Worm (Caenorhabditis elegans) whole organism, L1 larva: ENCODE results near the gene fbxa-10.

ENCODE experiments used
- aly-2 ChIP-seq: fragments of 150-350 bp; optimal IDR thresholded peaks from 2 replicates; lab custom pipeline; 2014; ENCODE audit warnings: missing biosample characterization, missing genetic modification characterization
- ceh-90 ChIP-seq: sonication (generic microtip); optimal IDR thresholded peaks from 2 replicates; lab custom pipeline; 2016; ENCODE audit warnings: missing genetic modification characterization, missing compliant biosample characterization
- dpl-1 ChIP-seq, 3 experiments: fragments of 150-350 bp in 2 of 3; sonication (generic microtip) in 1 of 3; optimal IDR thresholded peaks; 2 replicates each; lab custom pipeline; 2014 to 2017; ENCODE audit warnings: missing biosample characterization in 3 of 3, missing genetic modification characterization in 3 of 3, missing genetic modification reagents in 3 of 3
- elt-3 ChIP-seq, 6 experiments: fragments of 150-350 bp in 1 of 6; sonication (generic microtip); optimal IDR thresholded peaks; 2 replicates each; lab custom pipeline; 2017 to 2018; ENCODE audit warnings: missing biosample characterization in 6 of 6, missing genetic modification characterization in 6 of 6, inconsistent platforms in 1 of 6
- fkh-10 ChIP-seq: sonication (generic microtip); optimal IDR thresholded peaks from 2 replicates; lab custom pipeline; 2017; ENCODE audit warnings: missing biosample characterization, missing genetic modification reagents, missing genetic modification characterization
- hlh-17 ChIP-seq: fragments of 200-800 bp; sonication (Bioruptor generic); optimal IDR thresholded peaks from 2 replicates; lab custom pipeline; 2018; ENCODE audit warnings: missing genetic modification characterization, mild to moderate bottlenecking, missing compliant biosample characterization, moderate library complexity, borderline replicate concordance
- lin-14 ChIP-seq: fragments of 200-800 bp; sonication (Bioruptor generic); optimal IDR thresholded peaks from 2 replicates; lab custom pipeline; 2018; ENCODE audit warnings: mild to moderate bottlenecking, missing genetic modification characterization, moderate library complexity, missing compliant biosample characterization
- mef-2 ChIP-seq: fragments of 150-350 bp; optimal IDR thresholded peaks from 2 replicates; lab custom pipeline; 2014; ENCODE audit warnings: missing biosample characterization, missing genetic modification characterization
- mep-1 ChIP-seq: fragments of 150-350 bp; optimal IDR thresholded peaks from 2 replicates; lab custom pipeline; 2014; ENCODE audit warnings: missing biosample characterization, missing genetic modification characterization
- nhr-12 ChIP-seq: sonication (generic microtip); optimal IDR thresholded peaks from 2 replicates; lab custom pipeline; 2017; ENCODE audit warnings: missing biosample characterization, missing genetic modification characterization
- skn-1 ChIP-seq: fragments of 150-350 bp; optimal IDR thresholded peaks from 2 replicates; lab custom pipeline; 2014; ENCODE audit warnings: missing biosample characterization, missing genetic modification characterization
- sptf-1 ChIP-seq: fragments of 150-350 bp; optimal IDR thresholded peaks from 2 replicates; lab custom pipeline; 2014; ENCODE audit warnings: missing biosample characterization, missing genetic modification characterization
- sup-37 ChIP-seq: fragments of 200-800 bp; sonication (Bioruptor generic); optimal IDR thresholded peaks from 2 replicates; lab custom pipeline; 2018; ENCODE audit warnings: mild to moderate bottlenecking, missing genetic modification characterization, missing compliant biosample characterization
- unc-86 ChIP-seq: sonication (generic microtip); optimal IDR thresholded peaks from 2 replicates; lab custom pipeline; 2016; ENCODE audit warnings: missing genetic modification characterization, missing compliant biosample characterization

- no peak for TF ChIP-seq nhr-12 (tag; lab: Kevin White, UChicago)
- TF ChIP-seq fkh-10 = no peak
- no peak for TF ChIP-seq sptf-1
- TF ChIP-seq elt-3 (tag; optimal IDR thresholded peaks at IDR 0.05; lab: Kevin White, UChicago) = no peak
- no peak for TF ChIP-seq aly-2 (tag; lab: Kevin White, UChicago)
- TF ChIP-seq sup-37 (GFP tag; lab: Kevin White, UChicago) = no peak
- TF ChIP-seq mep-1 (tag; lab: Kevin White, UChicago) = no peak
- no peak for TF ChIP-seq ceh-90 (tag; lab: Kevin White, UChicago)
- TF ChIP-seq mef-2 = no peak
- no peak for TF ChIP-seq dpl-1 (GFP tag; optimal IDR thresholded peaks at IDR 0.05; lab: Kevin White, UChicago)
- TF ChIP-seq hlh-17 (GFP tag; lab: Kevin White, UChicago) = no peak
- no peak for TF ChIP-seq lin-14 (GFP tag; lab: Kevin White, UChicago)
- TF ChIP-seq unc-86 (tag; lab: Kevin White, UChicago) = no peak
- no peak for TF ChIP-seq skn-1
These were observed 44.9 kb upstream of the fbxa-10 start, which contains the start of gene F23H11.4 for ce11 chrIII:907311-907710.
